Worm (Caenorhabditis elegans): ENCODE results near the gene F47E1.1.
A peak's percentile ranks its signal among the peaks of the same experiment; 100 is the strongest.

Gene F47E1.1

DNA sequence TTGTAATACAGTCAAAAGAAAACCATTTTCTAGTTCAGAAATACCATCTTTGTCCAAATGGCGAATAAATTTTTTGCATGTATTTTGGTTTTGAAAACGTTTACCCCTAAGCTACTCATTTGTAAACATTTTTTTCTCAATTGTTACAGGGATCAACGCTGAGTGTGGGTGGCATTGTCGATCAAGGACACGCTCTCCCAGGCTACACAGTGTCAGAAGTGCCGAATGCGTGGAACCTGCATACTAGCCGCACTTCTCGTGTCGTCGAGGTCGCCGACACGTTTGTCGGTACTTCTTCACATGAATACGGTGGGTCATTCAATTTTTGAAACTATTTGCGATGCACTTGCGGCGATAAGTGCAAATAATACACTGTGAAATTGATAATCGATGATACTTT lies 34.6 kb downstream of the F47E1.1 start:
- TF ChIP-seq tra-4 (tag; optimal IDR thresholded peaks at IDR 0.05) = no peak
- TF ChIP-seq ceh-13 (GFP tag; optimal IDR thresholded peaks at IDR 0.05) = no peak
- no peak for TF ChIP-seq tbx-11 (GFP tag; IDR thresholded peaks at IDR 0.05)
- TF ChIP-seq aly-1 (tag; optimal IDR thresholded peaks at IDR 0.05) = no peak
- TF ChIP-seq ceh-36 (tag; optimal IDR thresholded peaks at IDR 0.05) = no peak
- no peak for TF ChIP-seq ets-7 (tag; optimal IDR thresholded peaks at IDR 0.05)
- TF ChIP-seq scrt-1 (GFP tag; IDR thresholded peaks at IDR 0.05) = no peak
- no peak for TF ChIP-seq B0310.2 (tag; optimal IDR thresholded peaks at IDR 0.05)

DNA sequence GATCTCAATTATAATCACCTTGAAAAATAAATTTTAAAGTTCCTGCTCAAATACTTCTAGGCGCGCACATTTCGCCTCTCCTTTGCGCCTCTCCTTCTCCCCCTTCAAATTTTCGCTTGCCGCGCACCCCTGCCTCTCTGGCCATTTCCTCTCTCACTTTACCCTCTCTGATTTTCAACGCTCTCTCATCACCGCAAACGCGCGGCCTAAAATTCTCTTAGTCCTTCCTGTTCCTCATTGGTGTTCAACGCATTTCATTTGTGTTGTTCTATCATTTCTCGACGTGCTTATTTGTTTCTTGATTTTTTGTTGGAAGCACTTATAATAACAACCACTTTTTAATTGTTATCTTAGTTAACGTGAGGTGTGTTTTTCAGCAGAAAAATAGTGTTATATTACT lies 36.8 kb downstream of the F47E1.1 start, which contains the start of gene C25A11.2:
Gene C25A11.2, plus strand, starts transcription at position 238 of the 400 bp plus-strand sequence.
- TF ChIP-seq aly-1 (tag; optimal IDR thresholded peaks at IDR 0.05) (no peak), ceh-36 (tag; optimal IDR thresholded peaks at IDR 0.05) (no peak), ceh-13 (GFP tag; optimal IDR thresholded peaks at IDR 0.05) (no peak), tra-4 (tag; optimal IDR thresholded peaks at IDR 0.05) (no peak), F13C5.2 (tag; optimal IDR thresholded peaks at IDR 0.05) (peak; percentile 46), flt-1 (GFP tag; IDR thresholded peaks at IDR 0.05) (no peak), hmg-4 (GFP tag; optimal IDR thresholded peaks at IDR 0.05) (peak; percentile 44), ama-1 (optimal IDR thresholded peaks at IDR 0.05) (no peak), tbx-11 (GFP tag; IDR thresholded peaks at IDR 0.05) (no peak), pes-1 (GFP tag; IDR thresholded peaks at IDR 0.05) (no peak), tbx-37 (GFP tag; conservative IDR thresholded peaks at IDR 0.05) (0 out of 2 replicates have a peak, but pooled peaks have one; percentile 32)

DNA sequence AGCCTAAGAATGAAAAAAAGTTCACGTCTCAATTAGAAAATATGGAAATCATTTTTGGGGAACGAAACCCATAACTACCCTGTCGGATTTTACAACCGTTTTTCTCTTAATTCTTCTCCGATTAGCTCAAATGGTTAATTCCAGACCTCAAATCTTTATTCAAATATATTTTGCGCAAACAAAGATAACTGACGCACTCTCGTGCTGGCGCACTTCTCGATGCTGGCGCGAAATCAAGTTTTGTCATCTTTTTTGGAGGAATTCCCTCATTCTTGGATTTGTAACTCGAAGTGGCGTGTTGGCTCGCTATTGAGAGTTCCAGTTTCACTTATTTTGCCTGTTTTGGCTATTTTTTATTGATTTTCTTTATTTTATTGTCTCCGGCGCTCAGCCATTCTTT lies 40.6 kb downstream of the F47E1.1 start:
- TF ChIP-seq F13C5.2 (tag; optimal IDR thresholded peaks at IDR 0.05) (no peak), sea-1 (GFP tag; conservative IDR thresholded peaks at IDR 0.05) (no peak), scrt-1 (GFP tag; IDR thresholded peaks at IDR 0.05) (no peak), pes-1 (GFP tag; IDR thresholded peaks at IDR 0.05) (no peak), hnd-1 (tag; optimal IDR thresholded peaks at IDR 0.05) (no peak), B0310.2 (tag; optimal IDR thresholded peaks at IDR 0.05) (no peak), hmg-4 (GFP tag; optimal IDR thresholded peaks at IDR 0.05) (no peak), ceh-36 (tag; optimal IDR thresholded peaks at IDR 0.05) (no peak), tbx-11 (GFP tag; IDR thresholded peaks at IDR 0.05) (no peak), tra-4 (tag; optimal IDR thresholded peaks at IDR 0.05) (no peak), ceh-13 (GFP tag; optimal IDR thresholded peaks at IDR 0.05) (no peak), ets-7 (tag; optimal IDR thresholded peaks at IDR 0.05) (no peak), tbx-37 (GFP tag; conservative IDR thresholded peaks at IDR 0.05) (no peak)

Measured in whole organism, early embryonic.